Fruit fly (Drosophila melanogaster): ENCODE data around the gene Lcp65Ab1.

DNA sequence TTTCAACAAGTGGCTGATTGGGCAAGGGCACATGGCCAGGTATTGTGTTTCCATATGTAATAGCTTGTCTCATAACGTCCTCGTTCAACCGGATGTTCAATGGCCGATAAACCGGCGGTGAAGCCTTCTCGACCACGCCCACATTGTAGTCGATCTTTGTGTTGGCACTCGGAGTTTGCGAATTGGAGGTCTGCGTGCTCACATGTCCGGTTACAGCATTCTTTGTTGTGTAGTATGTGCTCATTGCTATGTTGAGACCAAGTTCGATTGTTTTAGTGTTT is 24.0 kb upstream of the Lcp65Ab1 start:
- TF ChIP-seq CG4496 (GFP tag; IDR thresholded peaks at IDR 0.05) (no peak), CG34367 (tag; optimal IDR thresholded peaks at IDR 0.05) (no peak), CG17806 (tag; optimal IDR thresholded peaks at IDR 0.05) (no peak), Ets98B (GFP tag; IDR thresholded peaks at IDR 0.05) (no peak), CG8159 (tag; optimal IDR thresholded peaks at IDR 0.05) (no peak), gl (tag; optimal IDR thresholded peaks at IDR 0.05) (no peak), CG10348 (GFP tag; IDR thresholded peaks at IDR 0.05) (no peak), CG8301 (tag; optimal IDR thresholded peaks at IDR 0.05) (no peak), Snoo (tag; optimal IDR thresholded peaks at IDR 0.05) (no peak), fd96Ca (GFP tag; IDR thresholded peaks at IDR 0.05) (no peak), EcR (GFP tag; optimal IDR thresholded peaks at IDR 0.05) (no peak), CG12605 (GFP tag; IDR thresholded peaks at IDR 0.05) (no peak)

All from whole organism, pupa.